Fruit fly (Drosophila melanogaster): ENCODE data around the gene B9d2.
A peak's percentile ranks its signal among the peaks of the same experiment; 100 is the strongest.

The B9d2 gene

dm6 chr2L:6109313-6109847 lies 21.1 kb downstream of the B9d2 start (continued):
- TF ChIP-seq Gsc (GFP tag; IDR thresholded peaks at IDR 0.05), result no peak
- peak; percentile 33 for TF ChIP-seq CG18599 (GFP tag; optimal IDR thresholded peaks at IDR 0.05)
- TF ChIP-seq ewg (GFP tag; optimal IDR thresholded peaks at IDR 0.05), result peak; percentile 79
- TF ChIP-seq Oaz (GFP tag; IDR thresholded peaks at IDR 0.05), result no peak
- TF ChIP-seq Adf1 (GFP tag; IDR thresholded peaks at IDR 0.05), result peak; percentile 47; the same call in 1 of the 2 replicates
- TF ChIP-seq Asciz (GFP tag; optimal IDR thresholded peaks at IDR 0.05), result no peak
- no peak for TF ChIP-seq Drgx (GFP tag; IDR thresholded peaks at IDR 0.05)
- peak; percentile 72 for TF ChIP-seq crol (GFP tag; IDR thresholded peaks at IDR 0.05)
- peak; percentile 32 for TF ChIP-seq scrt (GFP tag; optimal IDR thresholded peaks at IDR 0.05)
- TF ChIP-seq CG12071 (GFP tag; optimal IDR thresholded peaks at IDR 0.05), result peak; percentile 19
- TF ChIP-seq Jarid2 (GFP tag; optimal IDR thresholded peaks at IDR 0.05), result peak; percentile 38
- no peak for TF ChIP-seq CG8290 (GFP tag; optimal IDR thresholded peaks at IDR 0.05)
- TF ChIP-seq CG8290 (tag; optimal IDR thresholded peaks at IDR 0.05), result peak in 1 of 2 experiments; percentile 12
- peak; percentile 8 for TF ChIP-seq sens (GFP tag)

- TF ChIP-seq bsh (GFP tag; optimal IDR thresholded peaks at IDR 0.05), result peak in 1 of 2 experiments; percentile 58
- TF ChIP-seq Blimp-1 (GFP tag; optimal IDR thresholded peaks at IDR 0.05), result peak; percentile 40
- no peak for TF ChIP-seq ems (GFP tag; optimal IDR thresholded peaks at IDR 0.05)
- TF ChIP-seq crp (GFP tag; optimal IDR thresholded peaks at IDR 0.05), result peak in 1 of 2 experiments; percentile 47
- no peak for TF ChIP-seq mld (GFP tag; IDR thresholded peaks at IDR 0.05; ENCODE audit: partially characterized antibody)
- TF ChIP-seq Rx (GFP tag; IDR thresholded peaks at IDR 0.05), result no peak
- peak; percentile 34; the same call in 1 of the 2 replicates for TF ChIP-seq E2f2 (GFP tag; IDR thresholded peaks at IDR 0.05)
- TF ChIP-seq ci (GFP tag; IDR thresholded peaks at IDR 0.05), result 0 out of 3 replicates have a peak, but pooled peaks have one; percentile 24
- TF ChIP-seq Aef1 (GFP tag; IDR thresholded peaks at IDR 0.05), result 0 out of 3 replicates have a peak, but pooled peaks have one; percentile 13
- 0 out of 4 replicates have a peak, but pooled peaks have one; percentile 24 for TF ChIP-seq chinmo (GFP tag; IDR thresholded peaks at IDR 0.05; ENCODE audit: partially characterized antibody)
- TF ChIP-seq CG4360 (GFP tag; IDR thresholded peaks at IDR 0.05), result peak; percentile 86
- peak; percentile 83 for TF ChIP-seq CG10321 (GFP tag; IDR thresholded peaks at IDR 0.05)
- TF ChIP-seq Sry-δ (GFP tag; optimal IDR thresholded peaks at IDR 0.05), result no peak
- TF ChIP-seq tna (GFP tag; IDR thresholded peaks at IDR 0.05; ENCODE audit: partially characterized antibody), result no peak
- TF ChIP-seq Adf1 (GFP tag; IDR thresholded peaks at IDR 0.05), result peak; percentile 83
- peak; percentile 12 for TF ChIP-seq Deaf1 (tag; optimal IDR thresholded peaks at IDR 0.05)
- peak; percentile 80 for TF ChIP-seq nom (GFP tag; optimal IDR thresholded peaks at IDR 0.05)
- 0 out of 2 replicates have a peak, but pooled peaks have one; percentile 16 for TF ChIP-seq CG13287 (GFP tag; IDR thresholded peaks at IDR 0.05; ENCODE audit: partially characterized antibody)
- 0 out of 4 replicates have a peak, but pooled peaks have one; percentile 22 for TF ChIP-seq Dll (GFP tag; IDR thresholded peaks at IDR 0.05; ENCODE audit: partially characterized antibody)
- TF ChIP-seq CG1832 (GFP tag; optimal IDR thresholded peaks at IDR 0.05), result peak; percentile 22
- TF ChIP-seq dmrt11E (tag; optimal IDR thresholded peaks at IDR 0.05), result no peak
- no peak for TF ChIP-seq NC2β (GFP tag; optimal IDR thresholded peaks at IDR 0.05)
- TF ChIP-seq MBD-R2 (GFP tag; IDR thresholded peaks at IDR 0.05), result 0 out of 2 replicates have a peak, but pooled peaks have one; percentile 12
- TF ChIP-seq Myb (GFP tag; optimal IDR thresholded peaks at IDR 0.05), result peak; percentile 84
Observed at dm6 chr2L:6100202-6100689, 30.2 kb downstream of the B9d2 start, which contains the start of gene stai. Gene stai, plus strand, starts transcription at chr2L:6100377.

- peak; percentile 4; the same call in 1 of the 3 replicates for TF ChIP-seq row (GFP tag; IDR thresholded peaks at IDR 0.05)
- TF ChIP-seq Ets65A (GFP tag), result peak; percentile 10
- TF ChIP-seq chinmo (GFP tag; IDR thresholded peaks at IDR 0.05; ENCODE audit: partially characterized antibody), result no peak
- TF ChIP-seq chm (GFP tag; IDR thresholded peaks at IDR 0.05), result no peak
- peak; percentile 49 for TF ChIP-seq sens (GFP tag)
Observed at dm6 chr2L:6099270-6099644, 31.2 kb downstream of the B9d2 start.

Data from whole organism, embryonic.